Worm (Caenorhabditis elegans) whole organism, late embryonic: Measurements from ENCODE around the gene spat-3.
A peak's percentile ranks its signal among the peaks of the same experiment; 100 is the strongest.

Source experiments
- C08G9.2 ChIP-seq: sonication (generic microtip); optimal IDR thresholded peaks from 2 replicates; lab custom pipeline; 2016; ENCODE audit warnings: mild to moderate bottlenecking, missing genetic modification characterization, moderate library complexity, missing compliant biosample characterization
- F13H6.1 ChIP-seq: sonication (generic microtip); optimal IDR thresholded peaks from 2 replicates; lab custom pipeline; 2016; ENCODE audit warnings: missing genetic modification characterization, missing compliant biosample characterization
- K09A11.1 ChIP-seq: sonication (generic microtip); optimal IDR thresholded peaks from 2 replicates; lab custom pipeline; 2017; ENCODE audit warnings: antibody characterized with exemption, mild to moderate bottlenecking, missing genetic modification characterization, missing compliant biosample characterization; ENCODE audit not compliant: insufficient read depth
- Y22D7AL.16 ChIP-seq: sonication (generic microtip); optimal IDR thresholded peaks from 2 replicates; lab custom pipeline; 2016; ENCODE audit warnings: missing genetic modification characterization, missing compliant biosample characterization
- ahr-1 ChIP-seq: sonication (generic microtip); optimal IDR thresholded peaks from 2 replicates; lab custom pipeline; 2016; ENCODE audit warnings: missing genetic modification characterization, missing compliant biosample characterization
- ama-1 ChIP-seq: fragments of 150-350 bp; optimal IDR thresholded peaks from 2 replicates; lab custom pipeline; 2014
- ceh-14 ChIP-seq: sonication (generic microtip); optimal IDR thresholded peaks from 2 replicates; lab custom pipeline; 2016; ENCODE audit warnings: missing genotype, missing genetic modification characterization, missing compliant biosample characterization
- ceh-22 ChIP-seq: sonication (generic microtip); optimal IDR thresholded peaks from 2 replicates; lab custom pipeline; 2017; ENCODE audit warnings: missing biosample characterization, missing genetic modification characterization
- ceh-31 ChIP-seq: sonication (generic microtip); optimal IDR thresholded peaks from 2 replicates; lab custom pipeline; 2016; ENCODE audit warnings: missing genetic modification characterization, missing compliant biosample characterization
- ceh-34 ChIP-seq: sonication (generic microtip); optimal IDR thresholded peaks from 2 replicates; lab custom pipeline; 2016; ENCODE audit warnings: mild to moderate bottlenecking, missing genetic modification characterization, missing compliant biosample characterization
- ceh-9 ChIP-seq: sonication (generic microtip); optimal IDR thresholded peaks from 2 replicates; lab custom pipeline; 2016; ENCODE audit warnings: mild to moderate bottlenecking, missing genetic modification characterization, inconsistent platforms, missing compliant biosample characterization
- che-1 ChIP-seq: sonication (generic microtip); optimal IDR thresholded peaks from 2 replicates; lab custom pipeline; 2016; ENCODE audit warnings: mild to moderate bottlenecking, missing genetic modification characterization, missing compliant biosample characterization
- dve-1 ChIP-seq: sonication (generic microtip); optimal IDR thresholded peaks from 2 replicates; lab custom pipeline; 2017; ENCODE audit warnings: antibody characterized with exemption, mild to moderate bottlenecking, missing genetic modification characterization, missing compliant biosample characterization
- elt-2 ChIP-seq: sonication (generic microtip); optimal IDR thresholded peaks from 2 replicates; lab custom pipeline; 2016; ENCODE audit warnings: missing genetic modification reagents, missing genetic modification characterization, missing compliant biosample characterization
- ets-4 ChIP-seq: sonication (generic microtip); optimal IDR thresholded peaks from 2 replicates; lab custom pipeline; 2016; ENCODE audit warnings: missing genetic modification characterization, missing compliant biosample characterization
- eyg-1 ChIP-seq: sonication (generic microtip); optimal IDR thresholded peaks from 2 replicates; lab custom pipeline; 2016; ENCODE audit warnings: missing genotype, missing genetic modification characterization, missing compliant biosample characterization
- fax-1 ChIP-seq: sonication (generic microtip); optimal IDR thresholded peaks from 2 replicates; lab custom pipeline; 2016; ENCODE audit warnings: missing genotype, missing genetic modification characterization, missing compliant biosample characterization
- fkh-10 ChIP-seq: fragments of 150-350 bp; optimal IDR thresholded peaks from 2 replicates; lab custom pipeline; 2014; ENCODE audit warnings: missing biosample characterization, missing genetic modification reagents, missing genetic modification characterization
- gmeb-2 ChIP-seq: sonication (generic microtip); optimal IDR thresholded peaks from 2 replicates; lab custom pipeline; 2016; ENCODE audit warnings: missing genetic modification characterization, inconsistent platforms, missing compliant biosample characterization
- hlh-13 ChIP-seq: fragments of 200-800 bp; sonication (Bioruptor generic); optimal IDR thresholded peaks from 2 replicates; lab custom pipeline; 2018; ENCODE audit warnings: mild to moderate bottlenecking, missing genetic modification characterization, missing compliant biosample characterization
- hlh-15 ChIP-seq: sonication (generic microtip); optimal IDR thresholded peaks from 2 replicates; lab custom pipeline; 2016; ENCODE audit warnings: missing genetic modification characterization, missing compliant biosample characterization
- hlh-6 ChIP-seq: sonication (generic microtip); optimal IDR thresholded peaks from 2 replicates; lab custom pipeline; 2016; ENCODE audit warnings: missing genotype, missing genetic modification characterization, missing compliant biosample characterization
- lin-11 ChIP-seq: fragments of 200-800 bp; sonication (Bioruptor generic); optimal IDR thresholded peaks from 2 replicates; lab custom pipeline; 2018; ENCODE audit warnings: mild to moderate bottlenecking, missing genetic modification characterization, missing compliant biosample characterization
- mec-3 ChIP-seq: sonication (generic microtip); optimal IDR thresholded peaks from 2 replicates; lab custom pipeline; 2016; ENCODE audit warnings: borderline replicate concordance, missing genetic modification characterization, missing compliant biosample characterization
- odd-2 ChIP-seq: sonication (generic microtip); optimal IDR thresholded peaks from 2 replicates; lab custom pipeline; 2017; ENCODE audit warnings: antibody characterized with exemption, mild to moderate bottlenecking, missing genetic modification characterization, missing compliant biosample characterization
- pat-9 ChIP-seq: fragments of 200-800 bp; sonication (Bioruptor generic); optimal IDR thresholded peaks from 2 replicates; lab custom pipeline; 2018; ENCODE audit warnings: mild to moderate bottlenecking, missing genetic modification characterization, moderate library complexity, missing compliant biosample characterization
- pha-2 ChIP-seq: sonication (generic microtip); optimal IDR thresholded peaks from 2 replicates; lab custom pipeline; 2017; ENCODE audit warnings: mild to moderate bottlenecking, missing genetic modification characterization, missing compliant biosample characterization
- ref-2 ChIP-seq: sonication (generic microtip); optimal IDR thresholded peaks from 2 replicates; lab custom pipeline; 2016; ENCODE audit warnings: missing genetic modification characterization, missing compliant biosample characterization
- sox-4 ChIP-seq: sonication (generic microtip); optimal IDR thresholded peaks from 2 replicates; lab custom pipeline; 2017; ENCODE audit warnings: mild to moderate bottlenecking, missing genetic modification characterization, inconsistent platforms, missing compliant biosample characterization
- tbx-7 ChIP-seq: sonication (generic microtip); optimal IDR thresholded peaks from 2 replicates; lab custom pipeline; 2016; ENCODE audit warnings: missing genotype, missing genetic modification characterization, missing compliant biosample characterization
- unc-42 ChIP-seq: sonication (generic microtip); optimal IDR thresholded peaks from 2 replicates; lab custom pipeline; 2016; ENCODE audit warnings: missing genotype, missing genetic modification characterization, missing compliant biosample characterization
- unc-86 ChIP-seq: sonication (generic microtip); optimal IDR thresholded peaks from 2 replicates; lab custom pipeline; 2016; ENCODE audit warnings: missing genetic modification characterization, missing compliant biosample characterization
- zip-5 ChIP-seq: sonication (generic microtip); optimal IDR thresholded peaks from 2 replicates; lab custom pipeline; 2016; ENCODE audit warnings: missing genetic modification characterization, missing compliant biosample characterization

The spat-3 gene

DNA sequence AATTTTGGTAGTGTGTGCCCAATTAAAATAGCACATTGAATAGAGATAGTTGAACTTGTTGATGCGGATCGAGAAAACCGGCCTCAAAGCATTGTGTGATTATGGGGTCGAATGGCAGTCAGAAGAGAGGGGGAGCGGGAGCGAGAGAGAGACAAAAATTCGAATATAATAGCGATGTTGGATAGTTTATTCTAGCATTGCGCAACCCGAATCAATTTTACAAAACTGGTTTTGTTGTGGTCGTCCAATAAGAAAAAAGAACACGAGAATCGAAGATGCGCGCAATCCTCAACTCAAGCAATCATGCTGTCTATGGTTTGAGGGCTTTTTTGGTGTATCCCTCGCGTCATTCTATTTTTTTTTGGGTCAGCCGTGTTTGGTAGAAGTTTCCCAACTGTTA is 52.2 kb downstream of the spat-3 start:
- no peak for TF ChIP-seq ceh-9 (tag; lab: Kevin White, UChicago)
- no peak for TF ChIP-seq ahr-1
- no peak for TF ChIP-seq ets-4 (tag; lab: Kevin White, UChicago)
- no peak for TF ChIP-seq pha-2 (tag; lab: Kevin White, UChicago)
- TF ChIP-seq F13H6.1 (tag; lab: Kevin White, UChicago) = no peak
- no peak for TF ChIP-seq ceh-34 (tag; lab: Kevin White, UChicago)
- TF ChIP-seq dve-1 = no peak
- TF ChIP-seq mec-3 = no peak
- TF ChIP-seq ceh-31 (tag; lab: Kevin White, UChicago) = no peak
- TF ChIP-seq gmeb-2 = no peak
- no peak for TF ChIP-seq pat-9 (tag; lab: Kevin White, UChicago)
- TF ChIP-seq zip-5 = no peak
- TF ChIP-seq che-1 (tag; lab: Kevin White, UChicago) = no peak
- TF ChIP-seq, all 69 proteins: peak for 0

- TF ChIP-seq unc-86 (no peak), hlh-15 (tag; lab: Kevin White, UChicago) (no peak), ahr-1 (no peak), ceh-14 (no peak), fax-1 (tag; lab: Kevin White, UChicago) (no peak), che-1 (tag; lab: Kevin White, UChicago) (no peak), odd-2 (tag; lab: Kevin White, UChicago) (no peak)
Observed at ce11 chrX:4553033-4553432, 52.7 kb downstream of the spat-3 start.

- peak; percentile 60 for TF ChIP-seq ref-2
- TF ChIP-seq dve-1 = no peak
Observed at ce11 chrX:4550987-4551386, 54.7 kb downstream of the spat-3 start.

ce11 chrX:4549853-4550596 is 55.7 kb downstream of the spat-3 start, which contains the start of gene C07A12.18:
Gene C07A12.18 (minus strand): TSS chrX:4549903.
- no peak for TF ChIP-seq K09A11.1 (tag; lab: Kevin White, UChicago)
- no peak for TF ChIP-seq lin-11 (tag; lab: Kevin White, UChicago)
- no peak for TF ChIP-seq ceh-22 (tag; lab: Kevin White, UChicago)
- no peak for TF ChIP-seq sox-4 (tag; lab: Kevin White, UChicago)
- no peak for TF ChIP-seq tbx-7 (tag; lab: Kevin White, UChicago)
- no peak for TF ChIP-seq hlh-15 (tag; lab: Kevin White, UChicago)
- TF ChIP-seq ama-1 (lab: Kevin White, UChicago) = no peak
- no peak for TF ChIP-seq ets-4 (tag; lab: Kevin White, UChicago)
- TF ChIP-seq, all 69 proteins: peak for 0

DNA sequence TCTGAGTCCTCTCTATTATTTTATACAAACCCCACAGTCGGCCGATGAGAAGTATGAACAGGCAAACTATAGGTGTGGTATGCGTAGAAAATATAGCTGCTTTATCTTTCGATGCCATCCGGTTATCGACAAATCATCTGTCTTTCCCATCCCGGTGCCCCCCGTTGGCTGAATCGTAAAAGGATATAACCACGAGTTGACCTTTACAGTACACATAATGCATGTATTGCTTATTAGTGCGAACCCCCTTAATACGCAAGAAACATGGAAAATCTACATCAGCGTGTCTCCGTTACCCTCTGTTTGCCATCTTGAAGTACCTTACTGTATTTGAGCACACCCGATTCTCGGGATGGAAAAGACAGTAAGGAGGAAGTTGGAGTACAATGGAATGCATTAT is 56.8 kb downstream of the spat-3 start:
- TF ChIP-seq fkh-10 (GFP tag; lab: Kevin White, UChicago) (no peak), pat-9 (tag; lab: Kevin White, UChicago) (no peak), ahr-1 (no peak), pha-2 (tag; lab: Kevin White, UChicago) (no peak), hlh-6 (tag; lab: Kevin White, UChicago) (no peak), unc-42 (no peak), C08G9.2 (tag; lab: Kevin White, UChicago) (no peak), hlh-13 (GFP tag; lab: Kevin White, UChicago) (no peak), mec-3 (no peak), eyg-1 (no peak), elt-2 (no peak), dve-1 (no peak), Y22D7AL.16 (tag; lab: Kevin White, UChicago) (no peak)
